Worm (Caenorhabditis elegans) whole organism, L1 larva: ENCODE results near the gene Y51H7C.3.
A peak's percentile ranks its signal among the peaks of the same experiment; 100 is the strongest.

Source experiments
- C04F5.9 ChIP-seq: sonication (generic microtip); optimal IDR thresholded peaks from 2 replicates; lab custom pipeline; 2016; ENCODE audit warnings: missing genetic modification characterization, missing compliant biosample characterization
- C16A3.4 ChIP-seq: fragments of 150-350 bp; optimal IDR thresholded peaks from 2 replicates; lab custom pipeline; 2014; ENCODE audit warnings: missing biosample characterization, missing genetic modification characterization
- C34B4.2 ChIP-seq: sonication (generic microtip); optimal IDR thresholded peaks from 2 replicates; lab custom pipeline; 2017; ENCODE audit warnings: mild to moderate bottlenecking, missing genetic modification characterization, missing compliant biosample characterization
- Y116A8C.19 ChIP-seq: sonication (generic microtip); optimal IDR thresholded peaks from 2 replicates; lab custom pipeline; 2016; ENCODE audit warnings: missing compliant biosample characterization, missing genetic modification characterization, borderline replicate concordance
- aha-1 ChIP-seq: fragments of 150-350 bp; optimal IDR thresholded peaks from 2 replicates; lab custom pipeline; 2014; ENCODE audit warnings: missing biosample characterization, missing genetic modification characterization
- alr-1 ChIP-seq: fragments of 200-800 bp; sonication (Bioruptor generic); optimal IDR thresholded peaks from 2 replicates; lab custom pipeline; 2018; ENCODE audit warnings: borderline replicate concordance, mild to moderate bottlenecking, missing genetic modification characterization, missing compliant biosample characterization
- ama-1 ChIP-seq: fragments of 150-350 bp; optimal IDR thresholded peaks from 2 replicates; lab custom pipeline; 2014
- blmp-1 ChIP-seq: fragments of 150-350 bp; optimal IDR thresholded peaks from 2 replicates; lab custom pipeline; 2014; ENCODE audit warnings: missing biosample characterization, missing genetic modification characterization
- ceh-8 ChIP-seq: fragments of 200-800 bp; sonication (Bioruptor generic); optimal IDR thresholded peaks from 2 replicates; lab custom pipeline; 2018; ENCODE audit warnings: mild to moderate bottlenecking, missing genetic modification characterization, moderate library complexity, missing compliant biosample characterization
- ceh-82 ChIP-seq, 3 experiments: fragments of 150-350 bp in 1 of 3; sonication (generic microtip) in 2 of 3; optimal IDR thresholded peaks; 2 replicates each; lab custom pipeline; 2014 to 2017; ENCODE audit warnings: missing biosample characterization in 3 of 3, missing genetic modification characterization in 3 of 3
- ceh-88 ChIP-seq: fragments of 200-800 bp; sonication (Bioruptor generic); IDR thresholded peaks from 2 replicates; pipeline ENCODE4 v1.3.6; 2022; ENCODE audit warnings: missing genetic modification characterization, missing compliant biosample characterization
- ces-1 ChIP-seq: fragments of 150-350 bp; optimal IDR thresholded peaks from 2 replicates; lab custom pipeline; 2014; ENCODE audit warnings: missing biosample characterization, missing genetic modification reagents, missing genetic modification characterization
- dpl-1 ChIP-seq, 3 experiments: fragments of 150-350 bp in 2 of 3; sonication (generic microtip) in 1 of 3; optimal IDR thresholded peaks; 2 replicates each; lab custom pipeline; 2014 to 2017; ENCODE audit warnings: missing biosample characterization in 3 of 3, missing genetic modification characterization in 3 of 3, missing genetic modification reagents in 3 of 3
- efl-1 ChIP-seq, 4 experiments: fragments of 150-350 bp; optimal IDR thresholded peaks in 3 of 4; peaks in 1 of 4; 1 replicate in 1 of 4; 2 replicates in 3 of 4; lab custom pipeline; 2014; ENCODE audit warnings: missing biosample characterization in 2 of 4, missing genetic modification characterization in 2 of 4, missing genetic modification reagents in 2 of 4
- egl-27 ChIP-seq, 2 experiments: fragments of 150-350 bp in 1 of 2; sonication (generic microtip); optimal IDR thresholded peaks; 3 replicates each; lab custom pipeline; 2017 to 2018; ENCODE audit warnings: missing biosample characterization in 2 of 2, missing genetic modification characterization in 2 of 2, missing genetic modification reagents in 2 of 2
- elt-2 ChIP-seq: sonication (generic microtip); optimal IDR thresholded peaks from 2 replicates; lab custom pipeline; 2016; ENCODE audit warnings: missing genetic modification characterization, mild to moderate bottlenecking, inconsistent platforms, missing compliant biosample characterization, missing genetic modification reagents
- elt-3 ChIP-seq, 6 experiments: fragments of 150-350 bp in 1 of 6; sonication (generic microtip); optimal IDR thresholded peaks; 2 replicates each; lab custom pipeline; 2017 to 2018; ENCODE audit warnings: missing biosample characterization in 6 of 6, missing genetic modification characterization in 6 of 6, inconsistent platforms in 1 of 6
- ets-5 ChIP-seq: fragments of 200-800 bp; sonication (Bioruptor generic); IDR thresholded peaks from 2 replicates; pipeline ENCODE4 v1.3.6; 2022; ENCODE audit warnings: missing genetic modification characterization, missing compliant biosample characterization
- fkh-10 ChIP-seq: sonication (generic microtip); optimal IDR thresholded peaks from 2 replicates; lab custom pipeline; 2017; ENCODE audit warnings: missing biosample characterization, missing genetic modification reagents, missing genetic modification characterization
- fos-1 ChIP-seq: fragments of 150-350 bp; optimal IDR thresholded peaks from 2 replicates; lab custom pipeline; 2014; ENCODE audit warnings: missing biosample characterization, missing genetic modification characterization
- grh-1 ChIP-seq: fragments of 200-800 bp; sonication (Bioruptor generic); IDR thresholded peaks from 2 replicates; pipeline ENCODE4 v1.3.6; 2022; ENCODE audit warnings: missing genetic modification reagents, missing genetic modification characterization, missing compliant biosample characterization
- hlh-4 ChIP-seq: sonication (generic microtip); optimal IDR thresholded peaks from 2 replicates; lab custom pipeline; 2016; ENCODE audit warnings: mild to moderate bottlenecking, missing genetic modification characterization, missing compliant biosample characterization
- hpl-2 ChIP-seq: fragments of 150-350 bp; optimal IDR thresholded peaks from 2 replicates; lab custom pipeline; 2014; ENCODE audit warnings: missing biosample characterization, missing genetic modification reagents, missing genetic modification characterization
- irx-1 ChIP-seq: sonication (generic microtip); optimal IDR thresholded peaks from 2 replicates; lab custom pipeline; 2016; ENCODE audit warnings: missing genetic modification characterization, missing compliant biosample characterization
- isw-1 ChIP-seq: fragments of 200-800 bp; sonication (Bioruptor generic); IDR thresholded peaks from 2 replicates; pipeline ENCODE4 v1.3.6; 2022; ENCODE audit warnings: missing genetic modification characterization, missing compliant biosample characterization
- lin-13 ChIP-seq: fragments of 150-350 bp; optimal IDR thresholded peaks from 2 replicates; lab custom pipeline; 2014; ENCODE audit warnings: missing biosample characterization, missing genetic modification reagents, missing genetic modification characterization
- lsy-2 ChIP-seq, 2 experiments: fragments of 150-350 bp; optimal IDR thresholded peaks; 2 replicates each; lab custom pipeline; 2014; ENCODE audit warnings: missing biosample characterization in 2 of 2, missing genetic modification characterization in 2 of 2
- mab-9 ChIP-seq: fragments of 200-800 bp; sonication (Bioruptor generic); IDR thresholded peaks from 2 replicates; pipeline ENCODE4 v1.3.6; 2022; ENCODE audit warnings: missing genetic modification reagents, missing genetic modification characterization, missing compliant biosample characterization
- mdl-1 ChIP-seq, 2 experiments: fragments of 150-350 bp; optimal IDR thresholded peaks; 2 replicates each; lab custom pipeline; 2014 to 2017; ENCODE audit warnings: missing biosample characterization in 2 of 2, missing genetic modification characterization in 2 of 2, inconsistent platforms in 1 of 2
- nhr-12 ChIP-seq: sonication (generic microtip); optimal IDR thresholded peaks from 2 replicates; lab custom pipeline; 2017; ENCODE audit warnings: missing biosample characterization, missing genetic modification characterization
- nhr-19 ChIP-seq: fragments of 200-800 bp; sonication (Bioruptor generic); conservative IDR thresholded peaks from 2 replicates; pipeline ENCODE4 v1.3.6; 2022; ENCODE audit warnings: missing genetic modification characterization, missing compliant biosample characterization
- nhr-237 ChIP-seq: fragments of 150-350 bp; optimal IDR thresholded peaks from 2 replicates; lab custom pipeline; 2014; ENCODE audit warnings: missing biosample characterization, missing genetic modification characterization
- nhr-28 ChIP-seq: fragments of 150-350 bp; optimal IDR thresholded peaks from 2 replicates; lab custom pipeline; 2014; ENCODE audit warnings: missing biosample characterization, missing genetic modification characterization
- nhr-47 ChIP-seq: sonication (generic microtip); optimal IDR thresholded peaks from 2 replicates; lab custom pipeline; 2016; ENCODE audit warnings: mild to moderate bottlenecking, missing genetic modification characterization, moderate library complexity, missing compliant biosample characterization
- nhr-71 ChIP-seq: sonication (generic microtip); optimal IDR thresholded peaks from 2 replicates; lab custom pipeline; 2016; ENCODE audit warnings: mild to moderate bottlenecking, missing genetic modification characterization, moderate library complexity, missing compliant biosample characterization
- nhr-76 ChIP-seq: sonication (generic microtip); optimal IDR thresholded peaks from 2 replicates; lab custom pipeline; 2017; ENCODE audit warnings: missing biosample characterization, missing genetic modification characterization
- nhr-77 ChIP-seq: fragments of 150-350 bp; optimal IDR thresholded peaks from 2 replicates; lab custom pipeline; 2014; ENCODE audit warnings: missing biosample characterization, missing genetic modification characterization
- snpc-4 ChIP-seq: fragments of 150-350 bp; optimal IDR thresholded peaks from 2 replicates; lab custom pipeline; 2014; ENCODE audit warnings: missing biosample characterization, missing genetic modification characterization
- sptf-1 ChIP-seq: fragments of 150-350 bp; optimal IDR thresholded peaks from 2 replicates; lab custom pipeline; 2014; ENCODE audit warnings: missing biosample characterization, missing genetic modification characterization
- tbx-2 ChIP-seq: sonication (generic microtip); optimal IDR thresholded peaks from 2 replicates; lab custom pipeline; 2016; ENCODE audit warnings: missing genetic modification characterization, missing compliant biosample characterization
- unc-130 ChIP-seq: fragments of 150-350 bp; optimal IDR thresholded peaks from 2 replicates; lab custom pipeline; 2017; ENCODE audit warnings: missing biosample characterization, missing genetic modification characterization, inconsistent platforms
- unc-98 ChIP-seq: fragments of 200-800 bp; sonication (Bioruptor generic); IDR thresholded peaks from 2 replicates; pipeline ENCODE4 v1.3.6; 2022; ENCODE audit warnings: missing genetic modification characterization, missing compliant biosample characterization
- zag-1 ChIP-seq: fragments of 150-350 bp; optimal IDR thresholded peaks from 2 replicates; lab custom pipeline; 2014; ENCODE audit warnings: missing biosample characterization, missing genetic modification characterization
- ztf-4 ChIP-seq: fragments of 150-350 bp; optimal IDR thresholded peaks from 2 replicates; lab custom pipeline; 2014; ENCODE audit warnings: missing biosample characterization, missing genetic modification characterization

Gene Y51H7C.3

ce11 chrII:1402167-1402619, 36.1 kb upstream of the Y51H7C.3 start, which contains the start of gene Y51H7C.7 (continued):
- TF ChIP-seq lsy-2 (tag; optimal IDR thresholded peaks at IDR 0.05; lab: Kevin White, UChicago) (peak in 1 of 2 experiments; percentile 84), C16A3.4 (peak; percentile 27), nhr-28 (no peak), snpc-4 (peak; percentile 58), egl-27 (tag; optimal IDR thresholded peaks at IDR 0.05; lab: Kevin White, UChicago) (no peak), blmp-1 (tag; lab: Kevin White, UChicago) (no peak), ceh-88 (GFP tag; lab: Robert Waterston, UW) (no peak), ztf-4 (tag; lab: Kevin White, UChicago) (no peak), grh-1 (peak; percentile 54), nhr-71 (tag; lab: Kevin White, UChicago) (no peak), ama-1 (lab: Kevin White, UChicago) (no peak), nhr-47 (peak; percentile 85), ceh-82 (tag; optimal IDR thresholded peaks at IDR 0.05; lab: Kevin White, UChicago) (peak; percentile 72 to 90 (median 72)), tbx-2 (tag; lab: Kevin White, UChicago) (peak; percentile 74), aha-1 (tag; lab: Kevin White, UChicago) (peak; percentile 4), lin-13 (GFP tag; lab: Kevin White, UChicago) (peak; percentile 12), ceh-8 (GFP tag; lab: Kevin White, UChicago) (no peak), nhr-237 (tag; lab: Kevin White, UChicago) (no peak), fos-1 (tag; lab: Kevin White, UChicago) (peak; percentile 22), C04F5.9 (peak; percentile 19), ets-5 (GFP tag; lab: Robert Waterston, UW) (no peak), nhr-19 (GFP tag; lab: Robert Waterston, UW) (peak; percentile 65), Y116A8C.19 (tag; lab: Kevin White, UChicago) (no peak), efl-1 (optimal IDR thresholded peaks at IDR 0.05; lab: Kevin White, UChicago) (peak; percentile 47 to 68), efl-1 (GFP tag; optimal IDR thresholded peaks at IDR 0.05 in 1 of 2; lab: Kevin White, UChicago) (peak; percentile 76 to 97), mab-9 (GFP tag; lab: Robert Waterston, UW) (no peak), nhr-12 (no peak), sptf-1 (tag; lab: Kevin White, UChicago) (no peak), ces-1 (GFP tag; lab: Kevin White, UChicago) (no peak)
- TF ChIP-seq, all 84 proteins: peak for 39

DNA sequence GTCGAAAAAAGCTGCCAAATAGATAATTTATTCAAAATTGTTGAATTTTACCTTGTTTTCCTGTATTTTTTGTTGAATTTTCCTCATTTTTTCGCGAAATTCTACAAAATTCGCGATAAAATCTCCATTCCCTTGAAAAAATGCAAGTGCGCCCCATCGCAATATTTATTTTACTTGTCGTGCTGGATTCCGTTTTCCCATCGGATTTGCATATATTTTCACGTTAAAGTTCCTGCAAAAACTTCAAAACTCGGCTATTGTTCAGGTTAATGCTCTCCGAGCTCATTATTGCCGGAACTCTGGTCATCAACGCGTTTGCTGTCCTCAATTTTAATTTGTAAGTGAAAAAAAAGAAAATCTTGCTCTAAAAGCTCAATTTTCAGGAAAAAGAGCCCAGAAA, 35.2 kb upstream of the Y51H7C.3 start, which contains the start of the genes Y51H7C.41 and cogc-4:
Y51H7C.41 (plus strand) TSS at position 266 of the 400 bp plus-strand sequence.
cogc-4 (plus strand) TSS at position 386 of the 400 bp plus-strand sequence.
- TF ChIP-seq C16A3.4 = no peak
- peak in 1 of 3 experiments; percentile 19 for TF ChIP-seq dpl-1 (GFP tag; optimal IDR thresholded peaks at IDR 0.05; lab: Kevin White, UChicago)
- no peak for TF ChIP-seq nhr-237 (tag; lab: Kevin White, UChicago)
- TF ChIP-seq grh-1 = no peak
- TF ChIP-seq C34B4.2 = no peak
- no peak for TF ChIP-seq ceh-8 (GFP tag; lab: Kevin White, UChicago)
- no peak for TF ChIP-seq nhr-76
- TF ChIP-seq ets-5 (GFP tag; lab: Robert Waterston, UW) = no peak
- no peak for TF ChIP-seq aha-1 (tag; lab: Kevin White, UChicago)
- no peak for TF ChIP-seq alr-1
- no peak for TF ChIP-seq unc-130 (tag; lab: Kevin White, UChicago)
- no peak for TF ChIP-seq nhr-77
- TF ChIP-seq efl-1 (optimal IDR thresholded peaks at IDR 0.05; lab: Kevin White, UChicago) = no peak
- TF ChIP-seq efl-1 (GFP tag; optimal IDR thresholded peaks at IDR 0.05 in 1 of 2; lab: Kevin White, UChicago) = peak in 1 of 2 experiments; percentile 90
- no peak for TF ChIP-seq fkh-10 (GFP tag; lab: Kevin White, UChicago)
- TF ChIP-seq isw-1 (GFP tag; lab: Robert Waterston, UW) = no peak
- TF ChIP-seq tbx-2 (tag; lab: Kevin White, UChicago) = no peak
- no peak for TF ChIP-seq elt-3 (tag; optimal IDR thresholded peaks at IDR 0.05; lab: Kevin White, UChicago)

- TF ChIP-seq zag-1 (tag; lab: Kevin White, UChicago) (no peak), hpl-2 (GFP tag; lab: Kevin White, UChicago) (no peak), nhr-19 (GFP tag; lab: Robert Waterston, UW) (no peak), mdl-1 (tag; optimal IDR thresholded peaks at IDR 0.05; lab: Kevin White, UChicago) (no peak), sptf-1 (tag; lab: Kevin White, UChicago) (no peak), irx-1 (tag; lab: Kevin White, UChicago) (no peak), unc-98 (GFP tag; lab: Robert Waterston, UW) (no peak), ces-1 (GFP tag; lab: Kevin White, UChicago) (no peak), elt-2 (tag; lab: Kevin White, UChicago) (no peak), ztf-4 (tag; lab: Kevin White, UChicago) (no peak), hlh-4 (tag; lab: Kevin White, UChicago) (no peak), ceh-88 (GFP tag; lab: Robert Waterston, UW) (no peak), fkh-10 (GFP tag; lab: Kevin White, UChicago) (no peak)
- TF ChIP-seq, all 84 proteins: peak for 0
Measured at ce11 chrII:1411372-1411771, 26.9 kb upstream of the Y51H7C.3 start, which contains the start of gene Y51H7C.9. Y51H7C.9 (minus strand) TSS chrII:1411472.
